Worm (Caenorhabditis elegans) whole organism, late embryonic: ENCODE results near the gene T11F9.1.

Source experiments
- C08G9.2 ChIP-seq: sonication (generic microtip); optimal IDR thresholded peaks from 2 replicates; lab custom pipeline; 2016; ENCODE audit warnings: mild to moderate bottlenecking, missing genetic modification characterization, moderate library complexity, missing compliant biosample characterization
- C38D4.7 ChIP-seq: fragments of 200-800 bp; sonication (Bioruptor generic); optimal IDR thresholded peaks from 2 replicates; lab custom pipeline; 2018; ENCODE audit warnings: mild to moderate bottlenecking, missing genetic modification characterization, moderate library complexity, missing compliant biosample characterization
- T23F11.4 ChIP-seq: fragments of 200-800 bp; sonication (Bioruptor generic); optimal IDR thresholded peaks from 2 replicates; lab custom pipeline; 2018; ENCODE audit warnings: mild to moderate bottlenecking, missing genetic modification characterization, missing compliant biosample characterization
- ama-1 ChIP-seq: fragments of 150-350 bp; optimal IDR thresholded peaks from 2 replicates; lab custom pipeline; 2014
- ceh-19 ChIP-seq: fragments of 200-800 bp; sonication (Bioruptor generic); optimal IDR thresholded peaks from 2 replicates; lab custom pipeline; 2018; ENCODE audit warnings: mild to moderate bottlenecking, missing genetic modification characterization, missing compliant biosample characterization
- ceh-22 ChIP-seq: sonication (generic microtip); optimal IDR thresholded peaks from 2 replicates; lab custom pipeline; 2017; ENCODE audit warnings: missing biosample characterization, missing genetic modification characterization
- ceh-30 ChIP-seq: fragments of 150-350 bp; optimal IDR thresholded peaks from 2 replicates; lab custom pipeline; 2014; ENCODE audit warnings: missing biosample characterization, missing genetic modification characterization
- ceh-34 ChIP-seq: sonication (generic microtip); optimal IDR thresholded peaks from 2 replicates; lab custom pipeline; 2016; ENCODE audit warnings: mild to moderate bottlenecking, missing genetic modification characterization, missing compliant biosample characterization
- ceh-45 ChIP-seq: fragments of 200-800 bp; sonication (Bioruptor generic); IDR thresholded peaks from 2 replicates; pipeline ENCODE4 v1.3.6; 2022; ENCODE audit warnings: missing genetic modification reagents, missing genetic modification characterization, missing compliant biosample characterization
- ceh-6 ChIP-seq: fragments of 200-800 bp; sonication (Bioruptor generic); optimal IDR thresholded peaks from 2 replicates; lab custom pipeline; 2018; ENCODE audit warnings: mild to moderate bottlenecking, missing genetic modification characterization, missing compliant biosample characterization
- ceh-9 ChIP-seq: sonication (generic microtip); optimal IDR thresholded peaks from 2 replicates; lab custom pipeline; 2016; ENCODE audit warnings: mild to moderate bottlenecking, missing genetic modification characterization, inconsistent platforms, missing compliant biosample characterization
- dve-1 ChIP-seq: sonication (generic microtip); optimal IDR thresholded peaks from 2 replicates; lab custom pipeline; 2017; ENCODE audit warnings: antibody characterized with exemption, mild to moderate bottlenecking, missing genetic modification characterization, missing compliant biosample characterization
- elt-2 ChIP-seq: sonication (generic microtip); optimal IDR thresholded peaks from 2 replicates; lab custom pipeline; 2016; ENCODE audit warnings: missing genetic modification reagents, missing genetic modification characterization, missing compliant biosample characterization
- elt-4 ChIP-seq: sonication (generic microtip); optimal IDR thresholded peaks from 2 replicates; lab custom pipeline; 2016; ENCODE audit warnings: missing genetic modification characterization, missing compliant biosample characterization
- ets-4 ChIP-seq: sonication (generic microtip); optimal IDR thresholded peaks from 2 replicates; lab custom pipeline; 2016; ENCODE audit warnings: missing genetic modification characterization, missing compliant biosample characterization
- gmeb-2 ChIP-seq: sonication (generic microtip); optimal IDR thresholded peaks from 2 replicates; lab custom pipeline; 2016; ENCODE audit warnings: missing genetic modification characterization, inconsistent platforms, missing compliant biosample characterization
- hlh-13 ChIP-seq: fragments of 200-800 bp; sonication (Bioruptor generic); optimal IDR thresholded peaks from 2 replicates; lab custom pipeline; 2018; ENCODE audit warnings: mild to moderate bottlenecking, missing genetic modification characterization, missing compliant biosample characterization
- hlh-15 ChIP-seq: sonication (generic microtip); optimal IDR thresholded peaks from 2 replicates; lab custom pipeline; 2016; ENCODE audit warnings: missing genetic modification characterization, missing compliant biosample characterization
- hlh-30 ChIP-seq: sonication (generic microtip); optimal IDR thresholded peaks from 2 replicates; lab custom pipeline; 2017; ENCODE audit warnings: antibody characterized with exemption, missing genetic modification characterization, missing compliant biosample characterization; ENCODE audit not compliant: insufficient read depth
- lim-6 ChIP-seq: sonication (generic microtip); optimal IDR thresholded peaks from 2 replicates; lab custom pipeline; 2016; ENCODE audit warnings: missing genetic modification characterization, missing compliant biosample characterization
- lin-11 ChIP-seq: fragments of 200-800 bp; sonication (Bioruptor generic); optimal IDR thresholded peaks from 2 replicates; lab custom pipeline; 2018; ENCODE audit warnings: mild to moderate bottlenecking, missing genetic modification characterization, missing compliant biosample characterization
- madf-2 ChIP-seq: sonication (generic microtip); optimal IDR thresholded peaks from 2 replicates; lab custom pipeline; 2017; ENCODE audit warnings: missing genetic modification characterization, missing compliant biosample characterization
- nhr-232 ChIP-seq: sonication (generic microtip); optimal IDR thresholded peaks from 2 replicates; lab custom pipeline; 2016; ENCODE audit warnings: missing genetic modification characterization, missing compliant biosample characterization
- pat-9 ChIP-seq: fragments of 200-800 bp; sonication (Bioruptor generic); optimal IDR thresholded peaks from 2 replicates; lab custom pipeline; 2018; ENCODE audit warnings: mild to moderate bottlenecking, missing genetic modification characterization, moderate library complexity, missing compliant biosample characterization
- pax-1 ChIP-seq: fragments of 150-350 bp; optimal IDR thresholded peaks from 2 replicates; lab custom pipeline; 2014; ENCODE audit warnings: missing biosample characterization, missing genetic modification characterization
- pqm-1 ChIP-seq: sonication (generic microtip); optimal IDR thresholded peaks from 2 replicates; lab custom pipeline; 2016; ENCODE audit warnings: missing genetic modification characterization, missing compliant biosample characterization
- pros-1 ChIP-seq: fragments of 150-350 bp; optimal IDR thresholded peaks from 2 replicates; lab custom pipeline; 2014; ENCODE audit warnings: missing biosample characterization, missing genetic modification reagents, missing genetic modification characterization
- ref-2 ChIP-seq: sonication (generic microtip); optimal IDR thresholded peaks from 2 replicates; lab custom pipeline; 2016; ENCODE audit warnings: missing genetic modification characterization, missing compliant biosample characterization
- syd-9 ChIP-seq: sonication (generic microtip); optimal IDR thresholded peaks from 2 replicates; lab custom pipeline; 2016; ENCODE audit warnings: mild to moderate bottlenecking, missing genetic modification characterization, moderate library complexity, missing compliant biosample characterization
- tbx-2 ChIP-seq: sonication (generic microtip); optimal IDR thresholded peaks from 2 replicates; lab custom pipeline; 2016; ENCODE audit warnings: missing genetic modification characterization, missing compliant biosample characterization
- tbx-7 ChIP-seq: sonication (generic microtip); optimal IDR thresholded peaks from 2 replicates; lab custom pipeline; 2016; ENCODE audit warnings: missing genotype, missing genetic modification characterization, missing compliant biosample characterization
- ttx-3 ChIP-seq: sonication (generic microtip); optimal IDR thresholded peaks from 2 replicates; lab custom pipeline; 2016; ENCODE audit warnings: missing genetic modification reagents, missing genetic modification characterization, missing compliant biosample characterization
- unc-42 ChIP-seq: sonication (generic microtip); optimal IDR thresholded peaks from 2 replicates; lab custom pipeline; 2016; ENCODE audit warnings: missing genotype, missing genetic modification characterization, missing compliant biosample characterization
- unc-55 ChIP-seq: sonication (generic microtip); optimal IDR thresholded peaks from 2 replicates; lab custom pipeline; 2017; ENCODE audit warnings: missing biosample characterization, missing genetic modification reagents, missing genetic modification characterization
- zip-5 ChIP-seq: sonication (generic microtip); optimal IDR thresholded peaks from 2 replicates; lab custom pipeline; 2016; ENCODE audit warnings: missing genetic modification characterization, missing compliant biosample characterization
- ztf-16 ChIP-seq: sonication (generic microtip); optimal IDR thresholded peaks from 2 replicates; lab custom pipeline; 2017; ENCODE audit warnings: missing genetic modification characterization, missing compliant biosample characterization

The T11F9.1 gene

ce11 chrV:11485558-11485957, 26.2 kb downstream of the T11F9.1 start, which contains the start of gene srh-1:
Gene srh-1 (plus strand): TSS chrV:11485858.
- TF ChIP-seq tbx-7 (tag; lab: Kevin White, UChicago), result no peak
- TF ChIP-seq ama-1 (lab: Kevin White, UChicago), result no peak
- TF ChIP-seq pros-1 (tag; lab: Kevin White, UChicago), result no peak
- TF ChIP-seq ceh-6, result no peak
- no peak for TF ChIP-seq elt-4 (tag; lab: Kevin White, UChicago)
- no peak for TF ChIP-seq pax-1
- no peak for TF ChIP-seq ttx-3
- TF ChIP-seq T23F11.4, result no peak
- TF ChIP-seq tbx-2, result no peak
- TF ChIP-seq hlh-15 (tag; lab: Kevin White, UChicago), result no peak
- no peak for TF ChIP-seq nhr-232 (tag; lab: Kevin White, UChicago)
- TF ChIP-seq gmeb-2, result no peak
- no peak for TF ChIP-seq C38D4.7 (GFP tag; lab: Kevin White, UChicago)
- no peak for TF ChIP-seq ceh-34 (tag; lab: Kevin White, UChicago)

ce11 chrV:11486680-11487079, 27.3 kb downstream of the T11F9.1 start, which contains the start of gene T11F9.10:
Gene T11F9.10 (plus strand): TSS chrV:11486980.
- TF ChIP-seq unc-55, result no peak
- TF ChIP-seq dve-1, result no peak
- TF ChIP-seq pqm-1 (tag; lab: Kevin White, UChicago), result no peak
- TF ChIP-seq pat-9 (tag; lab: Kevin White, UChicago), result no peak
- TF ChIP-seq ceh-9 (tag; lab: Kevin White, UChicago), result no peak
- no peak for TF ChIP-seq lim-6 (tag; lab: Kevin White, UChicago)
- no peak for TF ChIP-seq pax-1
- no peak for TF ChIP-seq ceh-19 (GFP tag; lab: Kevin White, UChicago)
- no peak for TF ChIP-seq hlh-13 (GFP tag; lab: Kevin White, UChicago)
- no peak for TF ChIP-seq ref-2 (tag; lab: Kevin White, UChicago)
- no peak for TF ChIP-seq elt-2 (tag; lab: Kevin White, UChicago)
- TF ChIP-seq zip-5 (tag; lab: Kevin White, UChicago), result no peak
- TF ChIP-seq C38D4.7 (GFP tag; lab: Kevin White, UChicago), result no peak
- TF ChIP-seq ceh-45 (GFP tag; lab: Robert Waterston, UW), result no peak

ce11 chrV:11488288-11488687, 28.9 kb downstream of the T11F9.1 start:
- no peak for TF ChIP-seq hlh-30 (tag; lab: Kevin White, UChicago)
- no peak for TF ChIP-seq unc-42 (tag; lab: Kevin White, UChicago)
- TF ChIP-seq C38D4.7 (GFP tag; lab: Kevin White, UChicago), result no peak
- no peak for TF ChIP-seq ceh-22 (tag; lab: Kevin White, UChicago)
- TF ChIP-seq ceh-30 (tag; lab: Kevin White, UChicago), result no peak
- TF ChIP-seq pqm-1 (tag; lab: Kevin White, UChicago), result no peak
- TF ChIP-seq ttx-3, result no peak
- no peak for TF ChIP-seq madf-2
- no peak for TF ChIP-seq lin-11 (tag; lab: Kevin White, UChicago)
- TF ChIP-seq nhr-232 (tag; lab: Kevin White, UChicago), result no peak
- TF ChIP-seq ztf-16 (tag; lab: Kevin White, UChicago), result no peak
- TF ChIP-seq elt-4 (tag; lab: Kevin White, UChicago), result no peak
- no peak for TF ChIP-seq C08G9.2

- TF ChIP-seq ets-4 (tag; lab: Kevin White, UChicago) (no peak), syd-9 (tag; lab: Kevin White, UChicago) (no peak), ceh-22 (tag; lab: Kevin White, UChicago) (no peak)
Observed at ce11 chrV:11490382-11490781, 31.0 kb downstream of the T11F9.1 start, which contains the start of gene dhs-19. Gene dhs-19 (minus strand): TSS chrV:11490482.
